Worm (Caenorhabditis elegans): Measurements from ENCODE around the gene hbl-1.

ce11 chrX:5799229-5799628, 22.7 kb upstream of the hbl-1 start:
- TF ChIP-seq ztf-16 (tag; optimal IDR thresholded peaks at IDR 0.05) (no peak), pag-3 (tag; optimal IDR thresholded peaks at IDR 0.05; ENCODE audit: borderline replicate concordance) (no peak), lin-11 (tag; optimal IDR thresholded peaks at IDR 0.05) (no peak), pha-4 (tag; optimal IDR thresholded peaks at IDR 0.05) (no peak), unc-55 (GFP tag; optimal IDR thresholded peaks at IDR 0.05) (no peak), fkh-6 (tag; optimal IDR thresholded peaks at IDR 0.05) (no peak), F13H6.1 (tag; optimal IDR thresholded peaks at IDR 0.05) (no peak), dmd-4 (tag; optimal IDR thresholded peaks at IDR 0.05; ENCODE audit: borderline replicate concordance) (no peak), ceh-19 (GFP tag; optimal IDR thresholded peaks at IDR 0.05) (no peak), nhr-11 (tag; optimal IDR thresholded peaks at IDR 0.05) (no peak)
